Worm (Caenorhabditis elegans) whole organism, young adult: ENCODE results near the gene ntr-2.

Experiments used
- B0019.2 ChIP-seq: fragments of 200-800 bp; sonication (Bioruptor generic); conservative IDR thresholded peaks from 2 replicates; pipeline ENCODE4 v1.3.6; 2022; ENCODE audit warnings: missing genetic modification reagents, missing genetic modification characterization, missing compliant biosample characterization
- F10E7.11 ChIP-seq: sonication (generic microtip); optimal IDR thresholded peaks from 2 replicates; lab custom pipeline; 2017; ENCODE audit warnings: mild to moderate bottlenecking, missing genetic modification characterization, moderate library complexity, missing compliant biosample characterization
- F39B2.1 ChIP-seq: fragments of 200-800 bp; sonication (Bioruptor generic); IDR thresholded peaks from 2 replicates; pipeline ENCODE4 v1.3.6; 2022; ENCODE audit warnings: missing genetic modification reagents, missing genetic modification characterization, missing compliant biosample characterization
- T07F8.4 ChIP-seq: sonication (generic microtip); optimal IDR thresholded peaks from 2 replicates; lab custom pipeline; 2016; ENCODE audit warnings: mild to moderate bottlenecking, missing genetic modification characterization, moderate library complexity, missing compliant biosample characterization
- Y53F4B.3 ChIP-seq: fragments of 200-800 bp; sonication (Bioruptor generic); IDR thresholded peaks from 2 replicates; pipeline ENCODE4 v1.3.6; 2022; ENCODE audit warnings: missing genetic modification reagents, missing genetic modification characterization, missing compliant biosample characterization
- Y53G8AR.9 ChIP-seq: fragments of 200-800 bp; sonication (Bioruptor generic); conservative IDR thresholded peaks from 2 replicates; pipeline ENCODE4 v1.3.6; 2022; ENCODE audit warnings: missing genetic modification reagents, missing genetic modification characterization, missing compliant biosample characterization
- Y56A3A.18 ChIP-seq: fragments of 200-800 bp; sonication (Bioruptor generic); IDR thresholded peaks from 2 replicates; pipeline ENCODE4 v1.3.6; 2022; ENCODE audit warnings: missing genetic modification reagents, missing genetic modification characterization, missing compliant biosample characterization
- ama-1 ChIP-seq, 3 experiments: fragments of 150-350 bp in 1 of 3; sonication (generic microtip) in 2 of 3; optimal IDR thresholded peaks; 2 replicates each; lab custom pipeline; 2014 to 2018; ENCODE audit warnings: missing biosample characterization in 2 of 3, missing genetic modification characterization in 2 of 3, missing genetic modification reagents in 2 of 3
- aptf-2 ChIP-seq: fragments of 200-800 bp; sonication (Bioruptor generic); conservative IDR thresholded peaks from 2 replicates; pipeline ENCODE4 v1.3.6; 2022; ENCODE audit warnings: missing genetic modification reagents, missing genetic modification characterization, missing compliant biosample characterization
- bed-2 ChIP-seq: fragments of 200-800 bp; sonication (Bioruptor generic); IDR thresholded peaks from 2 replicates; pipeline ENCODE4 v1.3.6; 2022; ENCODE audit warnings: missing genetic modification reagents, missing genetic modification characterization, missing compliant biosample characterization
- ceh-100 ChIP-seq: fragments of 200-800 bp; sonication (Bioruptor generic); IDR thresholded peaks from 2 replicates; pipeline ENCODE4 v1.3.6; 2022; ENCODE audit warnings: missing genetic modification reagents, missing genetic modification characterization, missing compliant biosample characterization
- ceh-40 ChIP-seq: fragments of 200-800 bp; sonication (Bioruptor generic); IDR thresholded peaks from 2 replicates; pipeline ENCODE4 v1.3.6; 2022; ENCODE audit warnings: missing genetic modification characterization, missing compliant biosample characterization
- ceh-79 ChIP-seq: sonication (generic microtip); optimal IDR thresholded peaks from 2 replicates; lab custom pipeline; 2017; ENCODE audit warnings: mild to moderate bottlenecking, missing genetic modification characterization, missing compliant biosample characterization
- egl-44 ChIP-seq: fragments of 200-800 bp; sonication (Bioruptor generic); IDR thresholded peaks from 2 replicates; pipeline ENCODE4 v1.3.6; 2022; ENCODE audit warnings: missing genetic modification reagents, missing genetic modification characterization, missing compliant biosample characterization
- egrh-3 ChIP-seq: fragments of 200-800 bp; sonication (Bioruptor generic); IDR thresholded peaks from 2 replicates; pipeline ENCODE4 v1.3.6; 2022; ENCODE audit warnings: missing genetic modification reagents, missing genetic modification characterization, missing compliant biosample characterization
- hlh-26 ChIP-seq: fragments of 200-800 bp; sonication (Bioruptor generic); conservative IDR thresholded peaks from 2 replicates; pipeline ENCODE4 v1.3.6; 2022; ENCODE audit warnings: missing genetic modification reagents, missing genetic modification characterization, missing compliant biosample characterization
- hmg-1.2 ChIP-seq: fragments of 200-800 bp; sonication (Bioruptor generic); IDR thresholded peaks from 2 replicates; pipeline ENCODE4 v1.3.6; 2022; ENCODE audit warnings: missing genetic modification reagents, missing genetic modification characterization, missing compliant biosample characterization
- let-607 ChIP-seq, 2 experiments: fragments of 200-800 bp in 1 of 2; sonication (Bioruptor generic) in 1 of 2; sonication (generic microtip) in 1 of 2; optimal IDR thresholded peaks; 2 replicates each; lab custom pipeline; 2016 to 2018; ENCODE audit warnings: mild to moderate bottlenecking in 2 of 2, missing compliant biosample characterization in 2 of 2, missing genetic modification characterization in 2 of 2, moderate library complexity in 2 of 2, missing genotype in 1 of 2
- lin-26 ChIP-seq: fragments of 200-800 bp; sonication (Bioruptor generic); IDR thresholded peaks from 2 replicates; pipeline ENCODE4 v1.3.6; 2022; ENCODE audit warnings: missing genetic modification reagents, missing genetic modification characterization, missing compliant biosample characterization
- lin-35 ChIP-seq, 3 experiments: fragments of 150-350 bp in 2 of 3; sonication (generic microtip) in 1 of 3; optimal IDR thresholded peaks; 2 replicates each; lab custom pipeline; 2014 to 2018; ENCODE audit warnings: missing biosample characterization in 3 of 3, missing genetic modification characterization in 3 of 3, missing genetic modification reagents in 3 of 3
- lin-40 ChIP-seq: sonication (generic microtip); optimal IDR thresholded peaks from 2 replicates; lab custom pipeline; 2016; ENCODE audit warnings: missing genetic modification characterization, mild to moderate bottlenecking, missing compliant biosample characterization, missing genotype, missing genetic modification reagents
- lsy-27 ChIP-seq: sonication (generic microtip); optimal IDR thresholded peaks from 2 replicates; lab custom pipeline; 2017; ENCODE audit warnings: missing genetic modification characterization, mild to moderate bottlenecking, missing compliant biosample characterization, antibody characterized with exemption, missing genotype, borderline replicate concordance; ENCODE audit not compliant: insufficient read depth
- mel-28 ChIP-seq: sonication (generic microtip); optimal IDR thresholded peaks from 2 replicates; lab custom pipeline; 2016; ENCODE audit warnings: borderline replicate concordance, mild to moderate bottlenecking, missing genetic modification characterization, missing compliant biosample characterization
- mes-4 ChIP-seq: sonication (generic microtip); optimal IDR thresholded peaks from 2 replicates; lab custom pipeline; 2016; ENCODE audit warnings: missing genotype, missing genetic modification characterization, missing compliant biosample characterization
- nfya-1 ChIP-seq: sonication (generic microtip); optimal IDR thresholded peaks from 2 replicates; lab custom pipeline; 2017; ENCODE audit warnings: antibody characterized with exemption, missing compliant biosample characterization, missing genetic modification characterization, borderline replicate concordance; ENCODE audit not compliant: insufficient read depth
- nhr-80 ChIP-seq: sonication (generic microtip); optimal IDR thresholded peaks from 2 replicates; lab custom pipeline; 2016; ENCODE audit warnings: missing genetic modification characterization, missing compliant biosample characterization
- nhr-90 ChIP-seq: sonication (generic microtip); optimal IDR thresholded peaks from 2 replicates; lab custom pipeline; 2016; ENCODE audit warnings: missing genotype, mild to moderate bottlenecking, missing genetic modification characterization, missing compliant biosample characterization
- rcor-1 ChIP-seq: fragments of 200-800 bp; sonication (Bioruptor generic); IDR thresholded peaks from 2 replicates; pipeline ENCODE4 v1.3.6; 2022; ENCODE audit warnings: missing genetic modification reagents, missing genetic modification characterization, missing compliant biosample characterization
- rec-8 ChIP-seq, 2 experiments: sonication (generic microtip); optimal IDR thresholded peaks; 2 replicates each; lab custom pipeline; 2016; ENCODE audit warnings: mild to moderate bottlenecking in 2 of 2, missing genetic modification characterization in 2 of 2, missing genetic modification reagents in 2 of 2, missing genotype in 2 of 2, missing biosample characterization in 1 of 2, missing compliant biosample characterization in 1 of 2, moderate library complexity in 1 of 2
- repo-1 ChIP-seq: sonication (generic microtip); optimal IDR thresholded peaks from 2 replicates; lab custom pipeline; 2017; ENCODE audit warnings: mild to moderate bottlenecking, missing genetic modification characterization, missing compliant biosample characterization
- snpc-3.4 ChIP-seq: sonication (generic microtip); optimal IDR thresholded peaks from 2 replicates; lab custom pipeline; 2017; ENCODE audit warnings: missing genetic modification characterization, mild to moderate bottlenecking, missing compliant biosample characterization, antibody characterized with exemption, moderate library complexity, missing genotype, missing genetic modification reagents
- sptf-2 ChIP-seq: fragments of 200-800 bp; sonication (Bioruptor generic); optimal IDR thresholded peaks from 2 replicates; lab custom pipeline; 2018; ENCODE audit warnings: mild to moderate bottlenecking, missing genetic modification characterization, missing compliant biosample characterization
- tbp1 ChIP-seq: fragments of 200-800 bp; sonication (Bioruptor generic); optimal IDR thresholded peaks from 2 replicates; lab custom pipeline; 2018; ENCODE audit warnings: mild to moderate bottlenecking, missing genetic modification characterization, missing compliant biosample characterization
- unc-62 ChIP-seq: fragments of 150-350 bp; optimal IDR thresholded peaks from 2 replicates; lab custom pipeline; 2014; ENCODE audit warnings: missing biosample characterization, missing genetic modification reagents, missing genetic modification characterization
- xnd-1 ChIP-seq: sonication (generic microtip); optimal IDR thresholded peaks from 2 replicates; lab custom pipeline; 2016; ENCODE audit warnings: missing genotype, missing genetic modification reagents, missing genetic modification characterization, missing compliant biosample characterization
- ztf-22 ChIP-seq: fragments of 200-800 bp; sonication (Bioruptor generic); optimal IDR thresholded peaks from 2 replicates; lab custom pipeline; 2018; ENCODE audit warnings: mild to moderate bottlenecking, missing genetic modification characterization, moderate library complexity, missing compliant biosample characterization
- ztf-26 ChIP-seq: sonication (generic microtip); optimal IDR thresholded peaks from 2 replicates; lab custom pipeline; 2017; ENCODE audit warnings: missing genetic modification characterization, missing compliant biosample characterization

Gene ntr-2

DNA sequence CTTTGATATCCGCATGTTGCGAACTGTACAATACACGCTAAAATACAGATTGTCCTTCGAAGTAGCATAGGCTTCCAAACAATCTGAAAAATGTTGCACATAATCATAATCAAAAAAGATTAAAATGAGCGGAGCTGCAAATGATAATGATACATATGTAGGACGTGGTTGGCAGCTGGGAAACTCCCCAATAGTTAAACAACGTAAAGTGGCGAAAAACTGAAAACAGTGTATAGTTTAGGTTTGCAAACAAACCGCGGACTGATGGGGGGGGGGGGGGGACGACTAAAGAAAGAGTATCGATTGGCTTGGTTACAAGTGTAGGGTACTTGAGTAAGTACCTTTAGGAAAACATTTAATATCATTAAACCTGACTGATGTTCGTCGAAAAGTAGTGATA lies 23.6 kb downstream of the ntr-2 start, which contains the start of gene hex-5:
TSS of gene hex-5 (minus strand) at position 101 of the 400 bp plus-strand sequence.
- TF ChIP-seq rec-8 (tag; optimal IDR thresholded peaks at IDR 0.05; lab: Kevin White, UChicago) (no peak), mel-28 (tag; lab: Kevin White, UChicago) (no peak), ama-1 (optimal IDR thresholded peaks at IDR 0.05; lab: Kevin White, UChicago) (no peak), ama-1 (GFP tag; optimal IDR thresholded peaks at IDR 0.05; lab: Kevin White, UChicago) (no peak), lin-40 (tag; lab: Kevin White, UChicago) (no peak), Y53G8AR.9 (no peak), Y53F4B.3 (GFP tag; lab: Robert Waterston, UW) (no peak), repo-1 (tag; lab: Kevin White, UChicago) (no peak), hlh-26 (GFP tag; lab: Robert Waterston, UW) (no peak), rcor-1 (GFP tag; lab: Robert Waterston, UW) (no peak)
- TF ChIP-seq, all 124 proteins: peak for 0

DNA sequence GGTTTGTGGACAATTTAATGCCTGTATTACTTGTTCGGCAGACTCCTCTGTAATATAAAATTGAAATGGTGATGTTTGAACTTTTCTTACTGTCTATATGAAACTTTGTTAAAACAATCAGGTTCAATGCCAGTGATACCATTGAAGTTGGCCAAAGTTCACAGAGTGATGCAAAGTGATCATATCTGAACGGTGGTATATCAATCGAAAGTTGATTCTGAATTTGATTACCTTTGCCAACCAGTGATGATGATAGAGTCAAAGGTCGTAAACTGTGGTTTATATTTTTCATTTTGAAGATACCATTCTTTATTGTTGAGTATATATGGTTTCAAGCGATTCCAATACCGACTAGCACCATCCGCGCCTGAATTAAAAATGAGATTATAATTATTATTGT lies 25.3 kb downstream of the ntr-2 start:
- TF ChIP-seq F39B2.1: no peak
- TF ChIP-seq F10E7.11 (tag; lab: Kevin White, UChicago): no peak
- no peak for TF ChIP-seq ceh-40
- TF ChIP-seq nhr-80 (tag; lab: Kevin White, UChicago): no peak
- no peak for TF ChIP-seq nfya-1 (tag; lab: Kevin White, UChicago)
- TF ChIP-seq ceh-79 (tag; lab: Kevin White, UChicago): no peak
- TF ChIP-seq rcor-1 (GFP tag; lab: Robert Waterston, UW): no peak
- no peak for TF ChIP-seq mes-4 (tag; lab: Kevin White, UChicago)
- no peak for TF ChIP-seq lin-35 (GFP tag; optimal IDR thresholded peaks at IDR 0.05; lab: Kevin White, UChicago)
- TF ChIP-seq B0019.2 (GFP tag; lab: Robert Waterston, UW): no peak
- no peak for TF ChIP-seq sptf-2
- no peak for TF ChIP-seq ceh-100 (GFP tag; lab: Robert Waterston, UW)

DNA sequence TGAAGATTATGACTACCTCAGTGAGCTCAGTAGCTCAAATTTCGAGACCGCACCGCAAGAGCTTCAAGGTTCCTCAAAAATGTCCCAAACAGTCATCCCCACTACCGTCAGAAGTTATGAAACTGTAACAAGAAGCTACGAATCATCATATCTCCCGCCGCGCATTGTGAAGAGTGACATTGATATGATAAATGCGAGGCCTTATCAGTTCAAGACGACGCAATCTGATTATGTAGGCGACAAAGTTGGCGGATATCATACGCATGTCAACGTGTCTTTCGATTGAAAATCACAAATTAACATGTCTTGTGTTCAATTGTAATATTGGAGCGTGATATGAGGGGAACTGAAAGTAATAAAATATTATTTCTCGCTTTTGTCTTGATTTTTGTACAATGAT lies 28.3 kb downstream of the ntr-2 start:
- no peak for TF ChIP-seq tbp1 (GFP tag; lab: Kevin White, UChicago)
- TF ChIP-seq T07F8.4: no peak
- no peak for TF ChIP-seq ztf-22 (GFP tag; lab: Kevin White, UChicago)
- no peak for TF ChIP-seq let-607 (tag; optimal IDR thresholded peaks at IDR 0.05; lab: Kevin White, UChicago)
- TF ChIP-seq snpc-3.4 (tag; lab: Kevin White, UChicago): no peak
- TF ChIP-seq egl-44 (GFP tag; lab: Robert Waterston, UW): no peak
- TF ChIP-seq bed-2 (GFP tag; lab: Robert Waterston, UW): no peak
- TF ChIP-seq nhr-90: no peak
- no peak for TF ChIP-seq xnd-1 (tag; lab: Kevin White, UChicago)

DNA sequence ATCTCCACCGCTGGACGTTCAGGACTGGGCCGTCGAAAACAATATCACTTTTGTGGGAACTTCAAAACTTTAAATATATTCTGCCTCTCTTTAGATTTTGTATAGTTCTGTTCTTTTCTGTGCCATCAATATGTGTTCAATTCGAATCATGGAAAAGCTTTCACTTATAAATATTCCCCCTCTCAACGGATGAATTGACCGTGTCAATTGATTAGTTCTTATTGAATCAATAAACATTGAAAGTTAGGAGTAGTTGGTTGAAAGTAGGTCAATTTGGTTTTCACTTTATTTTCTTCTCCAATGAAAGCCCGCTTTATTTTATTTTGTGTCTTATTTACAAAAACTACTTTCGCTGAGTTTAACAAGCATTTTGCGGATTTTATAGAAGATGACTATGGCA lies 30.5 kb downstream of the ntr-2 start, which contains the start of gene lips-8:
TSS of gene lips-8 (plus strand) at position 301 of the 400 bp plus-strand sequence.
- no peak for TF ChIP-seq Y56A3A.18 (GFP tag; lab: Robert Waterston, UW)
- no peak for TF ChIP-seq lin-26
- no peak for TF ChIP-seq lsy-27 (tag; lab: Kevin White, UChicago)
- no peak for TF ChIP-seq hmg-1.2 (GFP tag; lab: Robert Waterston, UW)
- no peak for TF ChIP-seq nfya-1 (tag; lab: Kevin White, UChicago)
- no peak for TF ChIP-seq ztf-26 (tag; lab: Kevin White, UChicago)
- no peak for TF ChIP-seq nhr-80 (tag; lab: Kevin White, UChicago)
- no peak for TF ChIP-seq egrh-3 (GFP tag; lab: Robert Waterston, UW)
- no peak for TF ChIP-seq Y53G8AR.9
- no peak for TF ChIP-seq aptf-2 (GFP tag; lab: Robert Waterston, UW)
- no peak for TF ChIP-seq ceh-100 (GFP tag; lab: Robert Waterston, UW)
- TF ChIP-seq lin-40 (tag; lab: Kevin White, UChicago): no peak
- TF ChIP-seq unc-62 (GFP tag; lab: Kevin White, UChicago): no peak
- TF ChIP-seq, all 124 proteins: peak for 0
